Worm (Caenorhabditis elegans): ENCODE data around the gene F42A9.11.

The F42A9.11 gene

ce11 chrIV:8626294-8626693, 1.1 kb upstream of the F42A9.11 start:
- no peak for TF ChIP-seq ztf-29 (GFP tag; IDR thresholded peaks at IDR 0.05)
- TF ChIP-seq tab-1 (GFP tag; IDR thresholded peaks at IDR 0.05) = no peak
- TF ChIP-seq cog-1 (tag; optimal IDR thresholded peaks at IDR 0.05) = no peak
- TF ChIP-seq klf-2 (GFP tag; conservative IDR thresholded peaks at IDR 0.05) = no peak
- no peak for TF ChIP-seq ztf-23 (GFP tag; IDR thresholded peaks at IDR 0.05)
- no peak for TF ChIP-seq ref-1 (GFP tag; conservative IDR thresholded peaks at IDR 0.05)
- TF ChIP-seq T22C8.4 (GFP tag; IDR thresholded peaks at IDR 0.05) = no peak
- no peak for TF ChIP-seq med-1 (GFP tag; optimal IDR thresholded peaks at IDR 0.05; ENCODE audit: insufficient read depth)
- TF ChIP-seq flt-1 (GFP tag; IDR thresholded peaks at IDR 0.05) = no peak

- TF ChIP-seq med-1 (GFP tag; optimal IDR thresholded peaks at IDR 0.05; ENCODE audit: insufficient read depth) (no peak), klf-2 (GFP tag; conservative IDR thresholded peaks at IDR 0.05) (no peak), flt-1 (GFP tag; IDR thresholded peaks at IDR 0.05) (no peak), cog-1 (tag; optimal IDR thresholded peaks at IDR 0.05) (no peak), tab-1 (GFP tag; IDR thresholded peaks at IDR 0.05) (no peak), ztf-23 (GFP tag; IDR thresholded peaks at IDR 0.05) (no peak), ztf-29 (GFP tag; IDR thresholded peaks at IDR 0.05) (no peak), ref-1 (GFP tag; conservative IDR thresholded peaks at IDR 0.05) (no peak), T22C8.4 (GFP tag; IDR thresholded peaks at IDR 0.05) (no peak)
These were observed 825 bp downstream of the F42A9.11 start for ce11 chrIV:8628262-8628661.

- TF ChIP-seq T22C8.4 (GFP tag; IDR thresholded peaks at IDR 0.05) (no peak), ztf-23 (GFP tag; IDR thresholded peaks at IDR 0.05) (0 out of 2 replicates have a peak, but pooled peaks have one; percentile 43), flt-1 (GFP tag; IDR thresholded peaks at IDR 0.05) (0 out of 2 replicates have a peak, but pooled peaks have one; percentile 5)
These were observed 2.2 kb downstream of the F42A9.11 start for ce11 chrIV:8629609-8630052.

- TF ChIP-seq cog-1 (tag; optimal IDR thresholded peaks at IDR 0.05) = no peak
These were observed 2.8 kb downstream of the F42A9.11 start for ce11 chrIV:8630243-8630642.

- TF ChIP-seq ref-1 (GFP tag; conservative IDR thresholded peaks at IDR 0.05) (no peak), tab-1 (GFP tag; IDR thresholded peaks at IDR 0.05) (no peak), klf-2 (GFP tag; conservative IDR thresholded peaks at IDR 0.05) (no peak), flt-1 (GFP tag; IDR thresholded peaks at IDR 0.05) (no peak), ztf-23 (GFP tag; IDR thresholded peaks at IDR 0.05) (no peak), ztf-29 (GFP tag; IDR thresholded peaks at IDR 0.05) (no peak), cog-1 (tag; optimal IDR thresholded peaks at IDR 0.05) (no peak), T22C8.4 (GFP tag; IDR thresholded peaks at IDR 0.05) (no peak), med-1 (GFP tag; optimal IDR thresholded peaks at IDR 0.05; ENCODE audit: insufficient read depth) (no peak)
These were observed 3.6 kb downstream of the F42A9.11 start, which contains the start of gene dgk-4 for ce11 chrIV:8631033-8631432. Gene dgk-4, plus strand, starts transcription at chrIV:8631333.

- TF ChIP-seq tab-1 (GFP tag; IDR thresholded peaks at IDR 0.05) = no peak
- TF ChIP-seq ref-1 (GFP tag; conservative IDR thresholded peaks at IDR 0.05) = no peak
- no peak for TF ChIP-seq klf-2 (GFP tag; conservative IDR thresholded peaks at IDR 0.05)
- no peak for TF ChIP-seq med-1 (GFP tag; optimal IDR thresholded peaks at IDR 0.05; ENCODE audit: insufficient read depth)
- TF ChIP-seq ztf-29 (GFP tag; IDR thresholded peaks at IDR 0.05) = no peak
- TF ChIP-seq flt-1 (GFP tag; IDR thresholded peaks at IDR 0.05) = no peak
- TF ChIP-seq T22C8.4 (GFP tag; IDR thresholded peaks at IDR 0.05) = no peak
- TF ChIP-seq cog-1 (tag; optimal IDR thresholded peaks at IDR 0.05) = no peak
- no peak for TF ChIP-seq ztf-23 (GFP tag; IDR thresholded peaks at IDR 0.05)
These were observed 11.3 kb downstream of the F42A9.11 start, which contains the start of gene F42A9.9 for ce11 chrIV:8638761-8639160. Gene F42A9.9, minus strand, starts transcription at chrIV:8638861.

ce11 chrIV:8644432-8644831, 17.0 kb downstream of the F42A9.11 start, which contains the start of gene C49C8.3:
Gene C49C8.3, plus strand, starts transcription at chrIV:8644732.
- no peak for TF ChIP-seq cog-1 (tag; optimal IDR thresholded peaks at IDR 0.05)
- TF ChIP-seq tab-1 (GFP tag; IDR thresholded peaks at IDR 0.05) = no peak
- no peak for TF ChIP-seq ztf-23 (GFP tag; IDR thresholded peaks at IDR 0.05)
- no peak for TF ChIP-seq flt-1 (GFP tag; IDR thresholded peaks at IDR 0.05)
- no peak for TF ChIP-seq klf-2 (GFP tag; conservative IDR thresholded peaks at IDR 0.05)
- TF ChIP-seq ztf-29 (GFP tag; IDR thresholded peaks at IDR 0.05) = no peak
- TF ChIP-seq ref-1 (GFP tag; conservative IDR thresholded peaks at IDR 0.05) = no peak
- TF ChIP-seq med-1 (GFP tag; optimal IDR thresholded peaks at IDR 0.05; ENCODE audit: insufficient read depth) = no peak
- no peak for TF ChIP-seq T22C8.4 (GFP tag; IDR thresholded peaks at IDR 0.05)

ce11 chrIV:8648502-8648901, 21.1 kb downstream of the F42A9.11 start, which contains the start of gene cyp-33E1:
Gene cyp-33E1, minus strand, starts transcription at chrIV:8648602.
- TF ChIP-seq med-1 (GFP tag; optimal IDR thresholded peaks at IDR 0.05; ENCODE audit: insufficient read depth) (no peak), klf-2 (GFP tag; conservative IDR thresholded peaks at IDR 0.05) (no peak), ref-1 (GFP tag; conservative IDR thresholded peaks at IDR 0.05) (no peak), flt-1 (GFP tag; IDR thresholded peaks at IDR 0.05) (no peak), tab-1 (GFP tag; IDR thresholded peaks at IDR 0.05) (no peak), T22C8.4 (GFP tag; IDR thresholded peaks at IDR 0.05) (no peak), cog-1 (tag; optimal IDR thresholded peaks at IDR 0.05) (no peak), ztf-23 (GFP tag; IDR thresholded peaks at IDR 0.05) (no peak), ztf-29 (GFP tag; IDR thresholded peaks at IDR 0.05) (no peak)

- TF ChIP-seq tab-1 (GFP tag; IDR thresholded peaks at IDR 0.05) (no peak), ztf-29 (GFP tag; IDR thresholded peaks at IDR 0.05) (no peak), ref-1 (GFP tag; conservative IDR thresholded peaks at IDR 0.05) (no peak), cog-1 (tag; optimal IDR thresholded peaks at IDR 0.05) (no peak), ztf-23 (GFP tag; IDR thresholded peaks at IDR 0.05) (no peak), klf-2 (GFP tag; conservative IDR thresholded peaks at IDR 0.05) (no peak), med-1 (GFP tag; optimal IDR thresholded peaks at IDR 0.05; ENCODE audit: insufficient read depth) (no peak), flt-1 (GFP tag; IDR thresholded peaks at IDR 0.05) (no peak), T22C8.4 (GFP tag; IDR thresholded peaks at IDR 0.05) (no peak)
These were observed 23.3 kb downstream of the F42A9.11 start, which contains the start of gene C49C8.2 for ce11 chrIV:8650696-8651095. Gene C49C8.2, plus strand, starts transcription at chrIV:8651088.

ce11 chrIV:8651835-8652234, 24.4 kb downstream of the F42A9.11 start, which contains the start of gene C49C8.8:
Gene C49C8.8, plus strand, starts transcription at chrIV:8652135.
- TF ChIP-seq klf-2 (GFP tag; conservative IDR thresholded peaks at IDR 0.05) (no peak), T22C8.4 (GFP tag; IDR thresholded peaks at IDR 0.05) (no peak), cog-1 (tag; optimal IDR thresholded peaks at IDR 0.05) (no peak), ztf-23 (GFP tag; IDR thresholded peaks at IDR 0.05) (no peak), ref-1 (GFP tag; conservative IDR thresholded peaks at IDR 0.05) (no peak), ztf-29 (GFP tag; IDR thresholded peaks at IDR 0.05) (no peak), tab-1 (GFP tag; IDR thresholded peaks at IDR 0.05) (no peak), flt-1 (GFP tag; IDR thresholded peaks at IDR 0.05) (no peak), med-1 (GFP tag; optimal IDR thresholded peaks at IDR 0.05; ENCODE audit: insufficient read depth) (no peak)
